Worm (Caenorhabditis elegans): ENCODE data around the gene dcar-1.

dcar-1 gene

ce11 chrV:17952280-17952679 is 42.2 kb downstream of the dcar-1 start:
- peak; percentile 76 for TF ChIP-seq pag-3 (tag; optimal IDR thresholded peaks at IDR 0.05; ENCODE audit: borderline replicate concordance)
- no peak for TF ChIP-seq dmd-4 (tag; optimal IDR thresholded peaks at IDR 0.05; ENCODE audit: borderline replicate concordance)
- no peak for TF ChIP-seq F13H6.1 (tag; optimal IDR thresholded peaks at IDR 0.05)
- peak; percentile 34 for TF ChIP-seq elt-4 (tag; optimal IDR thresholded peaks at IDR 0.05)
- TF ChIP-seq ref-2 (tag; optimal IDR thresholded peaks at IDR 0.05): peak; percentile 9

- no peak for TF ChIP-seq tbx-2 (tag; optimal IDR thresholded peaks at IDR 0.05)
- no peak for TF ChIP-seq lim-6 (tag; optimal IDR thresholded peaks at IDR 0.05)
- no peak for TF ChIP-seq ttx-3 (tag; optimal IDR thresholded peaks at IDR 0.05)
- TF ChIP-seq pax-1 (tag; optimal IDR thresholded peaks at IDR 0.05): no peak
- TF ChIP-seq che-1 (tag; optimal IDR thresholded peaks at IDR 0.05): no peak
Observed at ce11 chrV:17956109-17956508, 46.0 kb downstream of the dcar-1 start.

DNA sequence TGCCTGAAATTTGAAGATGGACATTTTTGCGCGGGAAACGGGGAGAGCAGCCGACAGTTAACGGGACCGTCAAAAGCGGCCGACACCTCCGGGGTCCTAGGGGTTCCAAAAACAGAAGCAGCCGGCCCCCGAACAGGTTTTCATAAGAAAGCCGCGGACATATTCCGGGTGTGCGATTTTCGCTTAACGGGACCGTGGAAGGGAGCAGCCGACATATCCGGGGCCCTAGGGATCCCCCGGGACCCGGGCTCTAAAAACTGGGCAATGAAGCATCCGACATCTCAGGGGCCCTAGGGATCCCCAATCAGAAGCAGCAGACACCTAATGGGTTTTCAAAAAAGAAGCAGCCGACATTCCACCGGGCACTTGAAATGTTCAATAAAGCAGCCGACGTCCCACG is 52.4 kb downstream of the dcar-1 start:
- TF ChIP-seq pat-9 (tag; optimal IDR thresholded peaks at IDR 0.05): no peak
- TF ChIP-seq ceh-19 (GFP tag; optimal IDR thresholded peaks at IDR 0.05): no peak
- TF ChIP-seq elt-4 (tag; optimal IDR thresholded peaks at IDR 0.05): peak; percentile 68
- TF ChIP-seq pag-3 (tag; optimal IDR thresholded peaks at IDR 0.05; ENCODE audit: borderline replicate concordance): peak; percentile 73
- TF ChIP-seq ceh-24 (tag; optimal IDR thresholded peaks at IDR 0.05): no peak

ce11 chrV:17966747-17967146 is 56.6 kb downstream of the dcar-1 start, which contains the start of gene gck-3:
Gene gck-3, minus strand, starts transcription at chrV:17966847.
- TF ChIP-seq K09A11.1 (tag; optimal IDR thresholded peaks at IDR 0.05; ENCODE audit: insufficient read depth) (no peak), pat-9 (tag; optimal IDR thresholded peaks at IDR 0.05) (no peak), pha-2 (tag; optimal IDR thresholded peaks at IDR 0.05) (no peak), tbx-2 (tag; optimal IDR thresholded peaks at IDR 0.05) (no peak), C38D4.7 (GFP tag; optimal IDR thresholded peaks at IDR 0.05) (no peak), ceh-48 (tag; optimal IDR thresholded peaks at IDR 0.05) (no peak), lin-11 (tag; optimal IDR thresholded peaks at IDR 0.05) (no peak), unc-42 (tag; optimal IDR thresholded peaks at IDR 0.05) (no peak), ceh-24 (tag; optimal IDR thresholded peaks at IDR 0.05) (no peak)
